Fruit fly (Drosophila melanogaster): ENCODE measurements around the gene CG12301.

DNA sequence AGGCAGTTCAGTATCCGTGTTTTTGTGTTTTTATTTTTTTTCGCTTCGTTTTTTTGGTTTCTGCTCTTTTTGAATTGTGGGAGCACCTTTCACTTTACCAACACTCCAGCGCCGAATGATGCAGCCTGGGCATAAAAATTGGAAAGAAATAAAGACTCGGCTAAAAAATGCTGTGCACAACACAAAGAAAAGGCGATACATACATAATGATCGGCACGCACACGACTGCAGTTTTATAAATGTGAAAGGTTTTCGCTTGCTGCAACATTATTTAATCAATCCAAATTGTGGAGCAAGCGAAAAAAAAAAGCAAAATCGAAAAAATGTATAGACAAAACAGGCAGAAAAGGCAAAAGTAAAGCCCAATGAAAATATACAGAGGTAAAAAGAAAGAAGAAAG is 37.6 kb upstream of the CG12301 start:
- peak; percentile 94 for TF ChIP-seq tj (GFP tag; optimal IDR thresholded peaks at IDR 0.05)
- TF ChIP-seq Hr96 (GFP tag; optimal IDR thresholded peaks at IDR 0.05): no peak
- TF ChIP-seq kay (GFP tag; ENCODE audit: borderline replicate concordance): no peak
- TF ChIP-seq CG5204 (GFP tag; optimal IDR thresholded peaks at IDR 0.05): no peak
- no peak for TF ChIP-seq ovo (GFP tag; optimal IDR thresholded peaks at IDR 0.05)
- TF ChIP-seq toe (GFP tag; optimal IDR thresholded peaks at IDR 0.05): no peak
- no peak for TF ChIP-seq CG12768 (GFP tag; optimal IDR thresholded peaks at IDR 0.05)
- TF ChIP-seq CG7045 (GFP tag; optimal IDR thresholded peaks at IDR 0.05): no peak
- no peak for TF ChIP-seq CG33017 (tag; optimal IDR thresholded peaks at IDR 0.05)
- no peak for TF ChIP-seq cic (GFP tag; optimal IDR thresholded peaks at IDR 0.05)
- no peak for TF ChIP-seq cnc (optimal IDR thresholded peaks at IDR 0.05)
- TF ChIP-seq CG1620 (GFP tag; optimal IDR thresholded peaks at IDR 0.05): no peak

Measured in whole organism, adult.